Fruit fly (Drosophila melanogaster) whole organism: Measurements from ENCODE around the gene Polr3I.

ENCODE experiments used
- CG8478 ChIP-seq: fragments of >200 bp; optimal IDR thresholded peaks from 2 replicates; lab custom pipeline; 2018; ENCODE audit warnings: inconsistent platforms
- Dll ChIP-seq: fragments of >200 bp; optimal IDR thresholded peaks from 2 replicates; lab custom pipeline; 2017
- psq ChIP-seq: fragments of >200 bp; optimal IDR thresholded peaks from 2 replicates; lab custom pipeline; 2017
- usp ChIP-seq: fragments of >200 bp; optimal IDR thresholded peaks from 2 replicates; lab custom pipeline; 2017; ENCODE audit warnings: missing biosample characterization, missing genetic modification characterization, mixed read lengths

DNA sequence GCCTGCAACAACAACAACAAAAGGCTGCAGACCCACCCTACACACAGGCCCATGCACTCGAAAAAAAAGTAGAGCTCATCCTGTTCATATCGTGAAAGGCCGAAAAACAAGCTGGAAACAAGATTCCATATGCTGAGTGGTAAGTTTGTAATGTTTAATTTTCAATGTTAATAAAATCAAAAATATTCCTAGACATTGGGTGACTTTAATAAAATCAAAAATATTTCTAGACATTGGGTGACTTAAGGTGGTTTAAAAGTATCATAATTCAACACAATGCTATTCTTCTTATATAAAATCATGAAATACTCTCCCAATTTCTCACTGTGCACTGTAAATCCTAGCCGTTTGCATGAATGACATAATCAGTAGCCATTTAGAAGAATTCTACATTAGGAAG lies 4.4 kb upstream of the Polr3I start:
- TF ChIP-seq CG8478 (lab: Kevin White, UChicago) (no peak), usp (no peak), Dll (lab: Kevin White, UChicago) (no peak), psq (no peak)
